Worm (Caenorhabditis elegans): ENCODE results near the gene R10E11.6.

R10E11.6 gene

ce11 chrIII:9827163-9827951, 44.6 kb downstream of the R10E11.6 start, which contains the start of the genes ZK632.10 and ZK632.11:
ZK632.10 (minus strand) TSS chrIII:9827722.
ZK632.11 (plus strand) TSS chrIII:9827915.
- no peak for TF ChIP-seq hnd-1 (tag; optimal IDR thresholded peaks at IDR 0.05)
- no peak for TF ChIP-seq hmg-4 (GFP tag; optimal IDR thresholded peaks at IDR 0.05)
- no peak for TF ChIP-seq F13C5.2 (tag; optimal IDR thresholded peaks at IDR 0.05)
- TF ChIP-seq scrt-1 (GFP tag; IDR thresholded peaks at IDR 0.05) = no peak
- TF ChIP-seq B0310.2 (tag; optimal IDR thresholded peaks at IDR 0.05) = no peak
- TF ChIP-seq tbx-37 (GFP tag; conservative IDR thresholded peaks at IDR 0.05) = no peak
- no peak for TF ChIP-seq ceh-13 (GFP tag; optimal IDR thresholded peaks at IDR 0.05)
- TF ChIP-seq pes-1 (GFP tag; IDR thresholded peaks at IDR 0.05) = no peak
- no peak for TF ChIP-seq ceh-36 (tag; optimal IDR thresholded peaks at IDR 0.05)
- TF ChIP-seq ets-7 (tag; optimal IDR thresholded peaks at IDR 0.05) = no peak
- TF ChIP-seq flt-1 (GFP tag; IDR thresholded peaks at IDR 0.05) = no peak
- no peak for TF ChIP-seq tra-4 (tag; optimal IDR thresholded peaks at IDR 0.05)
- TF ChIP-seq ama-1 (optimal IDR thresholded peaks at IDR 0.05) = no peak
- TF ChIP-seq tbx-11 (GFP tag; IDR thresholded peaks at IDR 0.05) = no peak
- TF ChIP-seq hmbx-1 (tag; optimal IDR thresholded peaks at IDR 0.05) = no peak
- TF ChIP-seq aly-1 (tag; optimal IDR thresholded peaks at IDR 0.05) = no peak
- TF ChIP-seq sea-1 (GFP tag; conservative IDR thresholded peaks at IDR 0.05) = no peak

ce11 chrIII:9830502-9830901, 47.7 kb downstream of the R10E11.6 start, which contains the start of gene ZK632.12:
ZK632.12 (plus strand) TSS chrIII:9830802.
- TF ChIP-seq ets-7 (tag; optimal IDR thresholded peaks at IDR 0.05) = no peak
- no peak for TF ChIP-seq ceh-36 (tag; optimal IDR thresholded peaks at IDR 0.05)
- TF ChIP-seq flt-1 (GFP tag; IDR thresholded peaks at IDR 0.05) = no peak
- no peak for TF ChIP-seq pes-1 (GFP tag; IDR thresholded peaks at IDR 0.05)

ce11 chrIII:9832569-9832968, 49.8 kb downstream of the R10E11.6 start:
- no peak for TF ChIP-seq aly-1 (tag; optimal IDR thresholded peaks at IDR 0.05)
- no peak for TF ChIP-seq sea-1 (GFP tag; conservative IDR thresholded peaks at IDR 0.05)

ce11 chrIII:9834888-9835287, 52.1 kb downstream of the R10E11.6 start, which contains the start of gene K11H3.8:
K11H3.8 (plus strand) TSS chrIII:9835188.
- TF ChIP-seq tbx-11 (GFP tag; IDR thresholded peaks at IDR 0.05) (no peak), ceh-13 (GFP tag; optimal IDR thresholded peaks at IDR 0.05) (no peak), tra-4 (tag; optimal IDR thresholded peaks at IDR 0.05) (no peak), ama-1 (optimal IDR thresholded peaks at IDR 0.05) (no peak), pes-1 (GFP tag; IDR thresholded peaks at IDR 0.05) (no peak), flt-1 (GFP tag; IDR thresholded peaks at IDR 0.05) (no peak), tbx-37 (GFP tag; conservative IDR thresholded peaks at IDR 0.05) (no peak), hmbx-1 (tag; optimal IDR thresholded peaks at IDR 0.05) (no peak), sea-1 (GFP tag; conservative IDR thresholded peaks at IDR 0.05) (no peak), aly-1 (tag; optimal IDR thresholded peaks at IDR 0.05) (no peak), ets-7 (tag; optimal IDR thresholded peaks at IDR 0.05) (no peak), hnd-1 (tag; optimal IDR thresholded peaks at IDR 0.05) (no peak)
